Worm (Caenorhabditis elegans) whole organism, late embryonic: ENCODE measurements around the gene rabr-1.
A peak's percentile ranks its signal among the peaks of the same experiment; 100 is the strongest.

Experiments used
- C08G9.2 ChIP-seq: sonication (generic microtip); optimal IDR thresholded peaks from 2 replicates; lab custom pipeline; 2016; ENCODE audit warnings: mild to moderate bottlenecking, missing genetic modification characterization, moderate library complexity, missing compliant biosample characterization
- C38D4.7 ChIP-seq: fragments of 200-800 bp; sonication (Bioruptor generic); optimal IDR thresholded peaks from 2 replicates; lab custom pipeline; 2018; ENCODE audit warnings: mild to moderate bottlenecking, missing genetic modification characterization, moderate library complexity, missing compliant biosample characterization
- K02D7.2 ChIP-seq: sonication (generic microtip); optimal IDR thresholded peaks from 2 replicates; lab custom pipeline; 2017; ENCODE audit warnings: mild to moderate bottlenecking, missing genetic modification characterization, missing compliant biosample characterization
- T23F11.4 ChIP-seq: fragments of 200-800 bp; sonication (Bioruptor generic); optimal IDR thresholded peaks from 2 replicates; lab custom pipeline; 2018; ENCODE audit warnings: mild to moderate bottlenecking, missing genetic modification characterization, missing compliant biosample characterization
- Y22D7AL.16 ChIP-seq: sonication (generic microtip); optimal IDR thresholded peaks from 2 replicates; lab custom pipeline; 2016; ENCODE audit warnings: missing genetic modification characterization, missing compliant biosample characterization
- ahr-1 ChIP-seq: sonication (generic microtip); optimal IDR thresholded peaks from 2 replicates; lab custom pipeline; 2016; ENCODE audit warnings: missing genetic modification characterization, missing compliant biosample characterization
- ceh-14 ChIP-seq: sonication (generic microtip); optimal IDR thresholded peaks from 2 replicates; lab custom pipeline; 2016; ENCODE audit warnings: missing genotype, missing genetic modification characterization, missing compliant biosample characterization
- ceh-18 ChIP-seq: sonication (generic microtip); optimal IDR thresholded peaks from 2 replicates; lab custom pipeline; 2016; ENCODE audit warnings: missing genetic modification characterization, missing compliant biosample characterization
- ceh-22 ChIP-seq: sonication (generic microtip); optimal IDR thresholded peaks from 2 replicates; lab custom pipeline; 2017; ENCODE audit warnings: missing biosample characterization, missing genetic modification characterization
- ceh-31 ChIP-seq: sonication (generic microtip); optimal IDR thresholded peaks from 2 replicates; lab custom pipeline; 2016; ENCODE audit warnings: missing genetic modification characterization, missing compliant biosample characterization
- che-1 ChIP-seq: sonication (generic microtip); optimal IDR thresholded peaks from 2 replicates; lab custom pipeline; 2016; ENCODE audit warnings: mild to moderate bottlenecking, missing genetic modification characterization, missing compliant biosample characterization
- dmd-4 ChIP-seq: sonication (generic microtip); optimal IDR thresholded peaks from 2 replicates; lab custom pipeline; 2016; ENCODE audit warnings: borderline replicate concordance, missing genetic modification characterization, missing compliant biosample characterization
- dve-1 ChIP-seq: sonication (generic microtip); optimal IDR thresholded peaks from 2 replicates; lab custom pipeline; 2017; ENCODE audit warnings: antibody characterized with exemption, mild to moderate bottlenecking, missing genetic modification characterization, missing compliant biosample characterization
- elt-2 ChIP-seq: sonication (generic microtip); optimal IDR thresholded peaks from 2 replicates; lab custom pipeline; 2016; ENCODE audit warnings: missing genetic modification reagents, missing genetic modification characterization, missing compliant biosample characterization
- fax-1 ChIP-seq: sonication (generic microtip); optimal IDR thresholded peaks from 2 replicates; lab custom pipeline; 2016; ENCODE audit warnings: missing genotype, missing genetic modification characterization, missing compliant biosample characterization
- fkh-10 ChIP-seq: fragments of 150-350 bp; optimal IDR thresholded peaks from 2 replicates; lab custom pipeline; 2014; ENCODE audit warnings: missing biosample characterization, missing genetic modification reagents, missing genetic modification characterization
- hlh-13 ChIP-seq: fragments of 200-800 bp; sonication (Bioruptor generic); optimal IDR thresholded peaks from 2 replicates; lab custom pipeline; 2018; ENCODE audit warnings: mild to moderate bottlenecking, missing genetic modification characterization, missing compliant biosample characterization
- hlh-15 ChIP-seq: sonication (generic microtip); optimal IDR thresholded peaks from 2 replicates; lab custom pipeline; 2016; ENCODE audit warnings: missing genetic modification characterization, missing compliant biosample characterization
- hlh-30 ChIP-seq: sonication (generic microtip); optimal IDR thresholded peaks from 2 replicates; lab custom pipeline; 2017; ENCODE audit warnings: antibody characterized with exemption, missing genetic modification characterization, missing compliant biosample characterization; ENCODE audit not compliant: insufficient read depth
- hlh-6 ChIP-seq: sonication (generic microtip); optimal IDR thresholded peaks from 2 replicates; lab custom pipeline; 2016; ENCODE audit warnings: missing genotype, missing genetic modification characterization, missing compliant biosample characterization
- mec-3 ChIP-seq: sonication (generic microtip); optimal IDR thresholded peaks from 2 replicates; lab custom pipeline; 2016; ENCODE audit warnings: borderline replicate concordance, missing genetic modification characterization, missing compliant biosample characterization
- pag-3 ChIP-seq: sonication (generic microtip); optimal IDR thresholded peaks from 2 replicates; lab custom pipeline; 2016; ENCODE audit warnings: missing compliant biosample characterization, missing genetic modification characterization, borderline replicate concordance
- pax-1 ChIP-seq: fragments of 150-350 bp; optimal IDR thresholded peaks from 2 replicates; lab custom pipeline; 2014; ENCODE audit warnings: missing biosample characterization, missing genetic modification characterization
- pha-2 ChIP-seq: sonication (generic microtip); optimal IDR thresholded peaks from 2 replicates; lab custom pipeline; 2017; ENCODE audit warnings: mild to moderate bottlenecking, missing genetic modification characterization, missing compliant biosample characterization
- pqm-1 ChIP-seq: sonication (generic microtip); optimal IDR thresholded peaks from 2 replicates; lab custom pipeline; 2016; ENCODE audit warnings: missing genetic modification characterization, missing compliant biosample characterization
- pros-1 ChIP-seq: fragments of 150-350 bp; optimal IDR thresholded peaks from 2 replicates; lab custom pipeline; 2014; ENCODE audit warnings: missing biosample characterization, missing genetic modification reagents, missing genetic modification characterization
- ref-2 ChIP-seq: sonication (generic microtip); optimal IDR thresholded peaks from 2 replicates; lab custom pipeline; 2016; ENCODE audit warnings: missing genetic modification characterization, missing compliant biosample characterization
- sdc-2 ChIP-seq: sonication (generic microtip); optimal IDR thresholded peaks from 2 replicates; lab custom pipeline; 2016; ENCODE audit warnings: missing genotype, missing genetic modification characterization, missing compliant biosample characterization
- sox-2 ChIP-seq: fragments of 200-800 bp; sonication (Bioruptor generic); IDR thresholded peaks from 2 replicates; pipeline ENCODE4 v1.3.6; 2022; ENCODE audit warnings: missing genetic modification reagents, missing genetic modification characterization, missing compliant biosample characterization
- sox-4 ChIP-seq: sonication (generic microtip); optimal IDR thresholded peaks from 2 replicates; lab custom pipeline; 2017; ENCODE audit warnings: mild to moderate bottlenecking, missing genetic modification characterization, inconsistent platforms, missing compliant biosample characterization
- tbx-2 ChIP-seq: sonication (generic microtip); optimal IDR thresholded peaks from 2 replicates; lab custom pipeline; 2016; ENCODE audit warnings: missing genetic modification characterization, missing compliant biosample characterization
- tbx-7 ChIP-seq: sonication (generic microtip); optimal IDR thresholded peaks from 2 replicates; lab custom pipeline; 2016; ENCODE audit warnings: missing genotype, missing genetic modification characterization, missing compliant biosample characterization
- ttx-3 ChIP-seq: sonication (generic microtip); optimal IDR thresholded peaks from 2 replicates; lab custom pipeline; 2016; ENCODE audit warnings: missing genetic modification reagents, missing genetic modification characterization, missing compliant biosample characterization
- unc-3 ChIP-seq, 2 experiments: fragments of 200-800 bp in 1 of 2; sonication (Bioruptor generic) in 1 of 2; sonication (generic microtip) in 1 of 2; conservative IDR thresholded peaks in 1 of 2; optimal IDR thresholded peaks in 1 of 2; 2 replicates each; pipeline versions ENCODE4 v1.3.6 to Lab custom; 2016 to 2022; ENCODE audit warnings: missing compliant biosample characterization in 2 of 2, missing genetic modification characterization in 2 of 2, missing genetic modification reagents in 1 of 2
- unc-42 ChIP-seq: sonication (generic microtip); optimal IDR thresholded peaks from 2 replicates; lab custom pipeline; 2016; ENCODE audit warnings: missing genotype, missing genetic modification characterization, missing compliant biosample characterization
- unc-86 ChIP-seq: sonication (generic microtip); optimal IDR thresholded peaks from 2 replicates; lab custom pipeline; 2016; ENCODE audit warnings: missing genetic modification characterization, missing compliant biosample characterization

Gene rabr-1

ce11 chrX:2452716-2453115 lies 43.3 kb upstream of the rabr-1 start:
- peak; percentile 2 for TF ChIP-seq elt-2 (tag; lab: Kevin White, UChicago)
- no peak for TF ChIP-seq ceh-14 (tag; lab: Kevin White, UChicago)
- peak; percentile 12 for TF ChIP-seq tbx-2 (tag; lab: Kevin White, UChicago)
- no peak for TF ChIP-seq unc-86
- no peak for TF ChIP-seq C08G9.2
- peak; percentile 6 for TF ChIP-seq hlh-30
- TF ChIP-seq sox-2 (GFP tag; lab: Robert Waterston, UW): no peak
- TF ChIP-seq pag-3 (tag; lab: Kevin White, UChicago): no peak
- TF ChIP-seq ceh-31 (tag; lab: Kevin White, UChicago): peak; percentile 39

- TF ChIP-seq C38D4.7 (GFP tag; lab: Kevin White, UChicago) (no peak), unc-42 (peak; percentile 67), ahr-1 (tag; lab: Kevin White, UChicago) (no peak), ceh-31 (tag; lab: Kevin White, UChicago) (peak; percentile 50)
Measured at ce11 chrX:2454914-2455313, 41.1 kb upstream of the rabr-1 start.

- TF ChIP-seq ceh-31 (tag; lab: Kevin White, UChicago) (no peak), ref-2 (tag; lab: Kevin White, UChicago) (no peak), dve-1 (tag; lab: Kevin White, UChicago) (no peak), hlh-30 (no peak), sdc-2 (tag; lab: Kevin White, UChicago) (no peak), K02D7.2 (no peak), pag-3 (tag; lab: Kevin White, UChicago) (peak; percentile 10), ceh-18 (tag; lab: Kevin White, UChicago) (no peak), unc-42 (peak; percentile 65), C38D4.7 (GFP tag; lab: Kevin White, UChicago) (no peak), ceh-14 (tag; lab: Kevin White, UChicago) (no peak)
Measured at ce11 chrX:2456141-2456540, 39.8 kb upstream of the rabr-1 start.

DNA sequence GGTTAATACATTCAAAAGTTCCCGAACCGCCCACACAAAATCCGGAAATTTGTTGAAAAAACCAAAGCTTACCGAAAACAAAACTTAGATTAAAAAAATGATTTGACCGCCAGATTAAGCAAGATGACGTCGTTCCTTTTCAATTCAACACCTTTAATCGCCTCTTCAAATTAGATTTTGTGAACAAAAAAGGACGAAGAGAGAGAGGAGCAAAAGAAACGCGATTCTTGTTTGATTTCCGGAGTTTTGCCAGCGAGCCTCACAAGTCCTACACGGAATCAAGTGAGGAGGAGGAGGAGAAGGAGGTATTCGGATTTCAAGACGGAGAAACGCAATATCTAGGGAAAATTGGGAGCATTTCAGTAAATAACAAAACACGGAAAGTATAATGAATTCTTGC lies 38.5 kb upstream of the rabr-1 start:
- TF ChIP-seq ceh-22 (no peak), fax-1 (no peak), tbx-7 (no peak), unc-3 (GFP tag; conservative IDR thresholded peaks at IDR 0.05; lab: Robert Waterston, UW) (no peak), unc-3 (tag; optimal IDR thresholded peaks at IDR 0.05; lab: Kevin White, UChicago) (no peak), sox-4 (tag; lab: Kevin White, UChicago) (no peak), pax-1 (tag; lab: Kevin White, UChicago) (no peak), pros-1 (tag; lab: Kevin White, UChicago) (no peak), hlh-6 (no peak), K02D7.2 (no peak), unc-86 (no peak), Y22D7AL.16 (tag; lab: Kevin White, UChicago) (no peak), mec-3 (no peak)

- TF ChIP-seq che-1 (tag; lab: Kevin White, UChicago) (no peak), tbx-2 (tag; lab: Kevin White, UChicago) (peak; percentile 2), pha-2 (tag; lab: Kevin White, UChicago) (peak; percentile 21), ttx-3 (tag; lab: Kevin White, UChicago) (no peak)
Measured at ce11 chrX:2459793-2460192, 36.2 kb upstream of the rabr-1 start, which contains the start of gene fox-1. TSS of gene fox-1 (minus strand) at chrX:2459893.

DNA sequence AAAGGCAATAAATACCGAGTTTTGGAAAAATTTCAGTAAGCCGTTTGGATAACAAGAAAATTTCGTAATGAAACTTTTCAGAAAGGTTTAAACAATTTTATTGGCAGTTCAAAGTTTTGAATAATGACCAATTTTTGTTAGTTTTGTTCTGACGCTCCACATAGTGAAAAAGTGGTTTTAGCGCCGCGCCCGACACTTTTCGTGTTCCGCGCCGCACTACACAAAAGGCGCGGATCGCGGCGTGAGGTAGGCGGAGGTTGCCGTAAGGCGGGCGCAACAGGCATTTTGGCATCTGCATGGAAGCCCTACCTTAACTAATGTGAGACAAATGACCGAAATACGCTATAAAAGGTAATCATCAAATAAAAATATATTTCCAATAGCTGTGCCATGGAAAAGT lies 34.2 kb upstream of the rabr-1 start:
- TF ChIP-seq dmd-4 (tag; lab: Kevin White, UChicago) (no peak), pag-3 (tag; lab: Kevin White, UChicago) (no peak), fkh-10 (no peak), che-1 (tag; lab: Kevin White, UChicago) (no peak), T23F11.4 (GFP tag; lab: Kevin White, UChicago) (no peak), hlh-13 (GFP tag; lab: Kevin White, UChicago) (no peak), hlh-15 (no peak), pqm-1 (tag; lab: Kevin White, UChicago) (no peak)
